Worm (Caenorhabditis elegans) whole organism, L1 larva: ENCODE results near the gene fbxl-1.
A peak's percentile ranks its signal among the peaks of the same experiment; 100 is the strongest.

Experiments
- C04F5.9 ChIP-seq: sonication (generic microtip); optimal IDR thresholded peaks from 2 replicates; lab custom pipeline; 2016; ENCODE audit warnings: missing genetic modification characterization, missing compliant biosample characterization
- C34B4.2 ChIP-seq: sonication (generic microtip); optimal IDR thresholded peaks from 2 replicates; lab custom pipeline; 2017; ENCODE audit warnings: mild to moderate bottlenecking, missing genetic modification characterization, missing compliant biosample characterization
- Y116A8C.19 ChIP-seq: sonication (generic microtip); optimal IDR thresholded peaks from 2 replicates; lab custom pipeline; 2016; ENCODE audit warnings: missing compliant biosample characterization, missing genetic modification characterization, borderline replicate concordance
- aha-1 ChIP-seq: fragments of 150-350 bp; optimal IDR thresholded peaks from 2 replicates; lab custom pipeline; 2014; ENCODE audit warnings: missing biosample characterization, missing genetic modification characterization
- alr-1 ChIP-seq: fragments of 200-800 bp; sonication (Bioruptor generic); optimal IDR thresholded peaks from 2 replicates; lab custom pipeline; 2018; ENCODE audit warnings: borderline replicate concordance, mild to moderate bottlenecking, missing genetic modification characterization, missing compliant biosample characterization
- ama-1 ChIP-seq: fragments of 150-350 bp; optimal IDR thresholded peaks from 2 replicates; lab custom pipeline; 2014
- blmp-1 ChIP-seq: fragments of 150-350 bp; optimal IDR thresholded peaks from 2 replicates; lab custom pipeline; 2014; ENCODE audit warnings: missing biosample characterization, missing genetic modification characterization
- ceh-63 ChIP-seq: fragments of 200-800 bp; sonication (Bioruptor generic); optimal IDR thresholded peaks from 2 replicates; lab custom pipeline; 2018; ENCODE audit warnings: mild to moderate bottlenecking, missing genetic modification characterization, missing compliant biosample characterization
- ceh-8 ChIP-seq: fragments of 200-800 bp; sonication (Bioruptor generic); optimal IDR thresholded peaks from 2 replicates; lab custom pipeline; 2018; ENCODE audit warnings: mild to moderate bottlenecking, missing genetic modification characterization, moderate library complexity, missing compliant biosample characterization
- ceh-82 ChIP-seq, 3 experiments: fragments of 150-350 bp in 1 of 3; sonication (generic microtip) in 2 of 3; optimal IDR thresholded peaks; 2 replicates each; lab custom pipeline; 2014 to 2017; ENCODE audit warnings: missing biosample characterization in 3 of 3, missing genetic modification characterization in 3 of 3
- ceh-88 ChIP-seq: fragments of 200-800 bp; sonication (Bioruptor generic); IDR thresholded peaks from 2 replicates; pipeline ENCODE4 v1.3.6; 2022; ENCODE audit warnings: missing genetic modification characterization, missing compliant biosample characterization
- efl-1 ChIP-seq, 4 experiments: fragments of 150-350 bp; optimal IDR thresholded peaks in 3 of 4; peaks in 1 of 4; 1 replicate in 1 of 4; 2 replicates in 3 of 4; lab custom pipeline; 2014; ENCODE audit warnings: missing biosample characterization in 2 of 4, missing genetic modification characterization in 2 of 4, missing genetic modification reagents in 2 of 4
- elt-3 ChIP-seq, 6 experiments: fragments of 150-350 bp in 1 of 6; sonication (generic microtip); optimal IDR thresholded peaks; 2 replicates each; lab custom pipeline; 2017 to 2018; ENCODE audit warnings: missing biosample characterization in 6 of 6, missing genetic modification characterization in 6 of 6, inconsistent platforms in 1 of 6
- ets-5 ChIP-seq: fragments of 200-800 bp; sonication (Bioruptor generic); IDR thresholded peaks from 2 replicates; pipeline ENCODE4 v1.3.6; 2022; ENCODE audit warnings: missing genetic modification characterization, missing compliant biosample characterization
- fkh-4 ChIP-seq: sonication (generic microtip); optimal IDR thresholded peaks from 2 replicates; lab custom pipeline; 2016; ENCODE audit warnings: missing compliant biosample characterization, missing genetic modification characterization, borderline replicate concordance
- grh-1 ChIP-seq: fragments of 200-800 bp; sonication (Bioruptor generic); IDR thresholded peaks from 2 replicates; pipeline ENCODE4 v1.3.6; 2022; ENCODE audit warnings: missing genetic modification reagents, missing genetic modification characterization, missing compliant biosample characterization
- irx-1 ChIP-seq: sonication (generic microtip); optimal IDR thresholded peaks from 2 replicates; lab custom pipeline; 2016; ENCODE audit warnings: missing genetic modification characterization, missing compliant biosample characterization
- isw-1 ChIP-seq: fragments of 200-800 bp; sonication (Bioruptor generic); IDR thresholded peaks from 2 replicates; pipeline ENCODE4 v1.3.6; 2022; ENCODE audit warnings: missing genetic modification characterization, missing compliant biosample characterization
- jun-1 ChIP-seq: fragments of 150-350 bp; optimal IDR thresholded peaks from 2 replicates; lab custom pipeline; 2014; ENCODE audit warnings: missing biosample characterization, missing genetic modification reagents, missing genetic modification characterization
- lin-13 ChIP-seq: fragments of 150-350 bp; optimal IDR thresholded peaks from 2 replicates; lab custom pipeline; 2014; ENCODE audit warnings: missing biosample characterization, missing genetic modification reagents, missing genetic modification characterization
- lin-14 ChIP-seq: fragments of 200-800 bp; sonication (Bioruptor generic); optimal IDR thresholded peaks from 2 replicates; lab custom pipeline; 2018; ENCODE audit warnings: mild to moderate bottlenecking, missing genetic modification characterization, moderate library complexity, missing compliant biosample characterization
- lin-15B ChIP-seq: fragments of 150-350 bp; sonication (generic microtip); optimal IDR thresholded peaks from 3 replicates; lab custom pipeline; 2014; ENCODE audit warnings: missing biosample characterization, missing genetic modification characterization
- lin-35 ChIP-seq, 2 experiments: fragments of 150-350 bp; optimal IDR thresholded peaks; 2 replicates each; lab custom pipeline; 2014; ENCODE audit warnings: missing biosample characterization in 2 of 2, missing genetic modification characterization in 2 of 2, missing genetic modification reagents in 2 of 2
- lin-39 ChIP-seq: fragments of 150-350 bp; optimal IDR thresholded peaks from 2 replicates; lab custom pipeline; 2014; ENCODE audit warnings: missing biosample characterization, missing genetic modification reagents, missing genetic modification characterization
- lsy-2 ChIP-seq, 2 experiments: fragments of 150-350 bp; optimal IDR thresholded peaks; 2 replicates each; lab custom pipeline; 2014; ENCODE audit warnings: missing biosample characterization in 2 of 2, missing genetic modification characterization in 2 of 2
- mdl-1 ChIP-seq, 2 experiments: fragments of 150-350 bp; optimal IDR thresholded peaks; 2 replicates each; lab custom pipeline; 2014 to 2017; ENCODE audit warnings: missing biosample characterization in 2 of 2, missing genetic modification characterization in 2 of 2, inconsistent platforms in 1 of 2
- mef-2 ChIP-seq: fragments of 150-350 bp; optimal IDR thresholded peaks from 2 replicates; lab custom pipeline; 2014; ENCODE audit warnings: missing biosample characterization, missing genetic modification characterization
- mep-1 ChIP-seq: fragments of 150-350 bp; optimal IDR thresholded peaks from 2 replicates; lab custom pipeline; 2014; ENCODE audit warnings: missing biosample characterization, missing genetic modification characterization
- nhr-11 ChIP-seq: fragments of 150-350 bp; optimal IDR thresholded peaks from 2 replicates; lab custom pipeline; 2014; ENCODE audit warnings: missing biosample characterization, missing genetic modification characterization
- nhr-20 ChIP-seq: sonication (generic microtip); optimal IDR thresholded peaks from 2 replicates; lab custom pipeline; 2016; ENCODE audit warnings: mild to moderate bottlenecking, missing genetic modification characterization, missing compliant biosample characterization
- nhr-237 ChIP-seq: fragments of 150-350 bp; optimal IDR thresholded peaks from 2 replicates; lab custom pipeline; 2014; ENCODE audit warnings: missing biosample characterization, missing genetic modification characterization
- nhr-28 ChIP-seq: fragments of 150-350 bp; optimal IDR thresholded peaks from 2 replicates; lab custom pipeline; 2014; ENCODE audit warnings: missing biosample characterization, missing genetic modification characterization
- nhr-71 ChIP-seq: sonication (generic microtip); optimal IDR thresholded peaks from 2 replicates; lab custom pipeline; 2016; ENCODE audit warnings: mild to moderate bottlenecking, missing genetic modification characterization, moderate library complexity, missing compliant biosample characterization
- nhr-76 ChIP-seq: sonication (generic microtip); optimal IDR thresholded peaks from 2 replicates; lab custom pipeline; 2017; ENCODE audit warnings: missing biosample characterization, missing genetic modification characterization
- nhr-84 ChIP-seq: sonication (generic microtip); optimal IDR thresholded peaks from 2 replicates; lab custom pipeline; 2017; ENCODE audit warnings: missing biosample characterization, missing genetic modification characterization
- nhr-85 ChIP-seq: sonication (generic microtip); peaks from one replicate; lab custom pipeline; 2016; ENCODE audit warnings: missing genetic modification characterization, inconsistent platforms, missing compliant biosample characterization
- pqm-1 ChIP-seq: sonication (generic microtip); optimal IDR thresholded peaks from 3 replicates; lab custom pipeline; 2017; ENCODE audit warnings: missing biosample characterization, missing genetic modification characterization
- skn-1 ChIP-seq: fragments of 150-350 bp; optimal IDR thresholded peaks from 2 replicates; lab custom pipeline; 2014; ENCODE audit warnings: missing biosample characterization, missing genetic modification characterization
- snu-23 ChIP-seq: sonication (generic microtip); optimal IDR thresholded peaks from 2 replicates; lab custom pipeline; 2016; ENCODE audit warnings: missing genetic modification characterization, missing compliant biosample characterization
- swsn-7 ChIP-seq: sonication (generic microtip); optimal IDR thresholded peaks from 2 replicates; lab custom pipeline; 2016; ENCODE audit warnings: missing genetic modification characterization, missing compliant biosample characterization
- tbx-2 ChIP-seq: sonication (generic microtip); optimal IDR thresholded peaks from 2 replicates; lab custom pipeline; 2016; ENCODE audit warnings: missing genetic modification characterization, missing compliant biosample characterization
- tlp-1 ChIP-seq: fragments of 150-350 bp; optimal IDR thresholded peaks from 2 replicates; lab custom pipeline; 2014; ENCODE audit warnings: missing biosample characterization, missing genetic modification characterization
- unc-130 ChIP-seq: fragments of 150-350 bp; optimal IDR thresholded peaks from 2 replicates; lab custom pipeline; 2017; ENCODE audit warnings: missing biosample characterization, missing genetic modification characterization, inconsistent platforms
- unc-30 ChIP-seq: sonication (generic microtip); optimal IDR thresholded peaks from 2 replicates; lab custom pipeline; 2017; ENCODE audit warnings: missing biosample characterization, missing genetic modification characterization
- unc-98 ChIP-seq: fragments of 200-800 bp; sonication (Bioruptor generic); IDR thresholded peaks from 2 replicates; pipeline ENCODE4 v1.3.6; 2022; ENCODE audit warnings: missing genetic modification characterization, missing compliant biosample characterization
- zag-1 ChIP-seq: fragments of 150-350 bp; optimal IDR thresholded peaks from 2 replicates; lab custom pipeline; 2014; ENCODE audit warnings: missing biosample characterization, missing genetic modification characterization
- ztf-11 ChIP-seq, 2 experiments: sonication (generic microtip); optimal IDR thresholded peaks; 2 replicates each; lab custom pipeline; 2016 to 2017; ENCODE audit warnings: missing genetic modification characterization in 2 of 2, missing biosample characterization in 1 of 2, missing compliant biosample characterization in 1 of 2

Gene fbxl-1

DNA sequence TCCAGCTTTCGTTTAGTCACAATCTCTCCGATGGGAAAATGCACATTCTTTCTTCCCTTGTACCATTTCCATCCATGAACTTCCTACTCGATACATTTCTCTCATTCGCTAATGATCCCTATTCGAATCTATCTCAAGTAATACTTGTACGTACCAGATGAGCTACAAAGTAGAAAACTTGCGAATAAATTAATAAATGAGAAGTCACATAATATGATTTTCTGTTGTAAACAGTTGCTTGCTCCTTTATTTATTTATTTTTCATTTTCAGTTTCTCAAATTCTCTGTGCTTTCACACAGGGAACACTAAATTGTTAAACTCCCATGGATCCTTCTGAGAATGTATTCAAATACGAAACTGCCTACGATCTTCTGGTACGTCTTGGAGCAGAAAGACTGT lies 1.5 kb upstream of the fbxl-1 start, which contains the start of gene rfs-1:
TSS of gene rfs-1 (plus strand) at position 301 of the 400 bp plus-strand sequence.
- TF ChIP-seq unc-98 (GFP tag; lab: Robert Waterston, UW): no peak
- no peak for TF ChIP-seq nhr-84 (tag; lab: Kevin White, UChicago)
- no peak for TF ChIP-seq nhr-11 (tag; lab: Kevin White, UChicago)
- no peak for TF ChIP-seq lin-13 (GFP tag; lab: Kevin White, UChicago)
- no peak for TF ChIP-seq aha-1 (tag; lab: Kevin White, UChicago)
- TF ChIP-seq nhr-76: no peak
- no peak for TF ChIP-seq lin-39 (tag; lab: Kevin White, UChicago)
- TF ChIP-seq ceh-88 (GFP tag; lab: Robert Waterston, UW): no peak
- TF ChIP-seq irx-1 (tag; lab: Kevin White, UChicago): no peak
- no peak for TF ChIP-seq lin-35 (GFP tag; optimal IDR thresholded peaks at IDR 0.05; lab: Kevin White, UChicago)
- no peak for TF ChIP-seq nhr-71 (tag; lab: Kevin White, UChicago)
- TF ChIP-seq blmp-1: no peak
- TF ChIP-seq isw-1 (GFP tag; lab: Robert Waterston, UW): no peak
- no peak for TF ChIP-seq elt-3 (tag; optimal IDR thresholded peaks at IDR 0.05; lab: Kevin White, UChicago)
- no peak for TF ChIP-seq C04F5.9 (tag; lab: Kevin White, UChicago)
- no peak for TF ChIP-seq mdl-1 (tag; optimal IDR thresholded peaks at IDR 0.05; lab: Kevin White, UChicago)
- TF ChIP-seq grh-1: no peak
- no peak for TF ChIP-seq swsn-7 (tag; lab: Kevin White, UChicago)
- TF ChIP-seq, all 84 proteins: peak for 0

ce11 chrIII:8228916-8229315 lies 1.3 kb downstream of the fbxl-1 start:
- peak; percentile 79 for TF ChIP-seq nhr-85
- peak; percentile 11 for TF ChIP-seq lin-13 (GFP tag; lab: Kevin White, UChicago)
- peak; percentile 36 for TF ChIP-seq blmp-1
- TF ChIP-seq snu-23 (GFP tag; lab: Kevin White, UChicago): peak; percentile 6
- TF ChIP-seq lin-14 (GFP tag; lab: Kevin White, UChicago): peak; percentile 63
- TF ChIP-seq nhr-71 (tag; lab: Kevin White, UChicago): peak; percentile 16
- peak; percentile 56 for TF ChIP-seq mep-1 (tag; lab: Kevin White, UChicago)
- no peak for TF ChIP-seq lin-15B
- no peak for TF ChIP-seq ceh-8 (GFP tag; lab: Kevin White, UChicago)
- no peak for TF ChIP-seq C04F5.9 (tag; lab: Kevin White, UChicago)
- TF ChIP-seq efl-1 (optimal IDR thresholded peaks at IDR 0.05; lab: Kevin White, UChicago): no peak
- TF ChIP-seq efl-1 (GFP tag; optimal IDR thresholded peaks at IDR 0.05 in 1 of 2; lab: Kevin White, UChicago): peak in 1 of 2 experiments; percentile 0
- TF ChIP-seq unc-30 (tag; lab: Kevin White, UChicago): no peak
- TF ChIP-seq lsy-2 (tag; optimal IDR thresholded peaks at IDR 0.05; lab: Kevin White, UChicago): peak in 1 of 2 experiments; percentile 18
- peak in 1 of 6 experiments; percentile 39 for TF ChIP-seq elt-3 (tag; optimal IDR thresholded peaks at IDR 0.05; lab: Kevin White, UChicago)
- TF ChIP-seq, all 84 proteins: peak for 10

- TF ChIP-seq grh-1 (no peak), mef-2 (tag; lab: Kevin White, UChicago) (no peak), tbx-2 (tag; lab: Kevin White, UChicago) (no peak), C04F5.9 (tag; lab: Kevin White, UChicago) (no peak), isw-1 (GFP tag; lab: Robert Waterston, UW) (no peak), mep-1 (tag; lab: Kevin White, UChicago) (no peak), tlp-1 (tag; lab: Kevin White, UChicago) (no peak), nhr-11 (tag; lab: Kevin White, UChicago) (peak; percentile 45), skn-1 (no peak), mdl-1 (tag; optimal IDR thresholded peaks at IDR 0.05; lab: Kevin White, UChicago) (no peak), nhr-71 (tag; lab: Kevin White, UChicago) (peak; percentile 73), ets-5 (no peak), unc-130 (tag; lab: Kevin White, UChicago) (no peak), ztf-11 (tag; optimal IDR thresholded peaks at IDR 0.05; lab: Kevin White, UChicago) (no peak), unc-98 (GFP tag; lab: Robert Waterston, UW) (no peak), pqm-1 (tag; lab: Kevin White, UChicago) (no peak), ceh-63 (GFP tag; lab: Kevin White, UChicago) (no peak), zag-1 (tag; lab: Kevin White, UChicago) (no peak), C34B4.2 (tag; lab: Kevin White, UChicago) (no peak), ceh-8 (GFP tag; lab: Kevin White, UChicago) (no peak), alr-1 (tag; lab: Kevin White, UChicago) (no peak), nhr-20 (no peak), fkh-4 (tag; lab: Kevin White, UChicago) (no peak), ceh-88 (GFP tag; lab: Robert Waterston, UW) (no peak), Y116A8C.19 (tag; lab: Kevin White, UChicago) (no peak), ama-1 (lab: Kevin White, UChicago) (no peak), nhr-28 (tag; lab: Kevin White, UChicago) (no peak), swsn-7 (tag; lab: Kevin White, UChicago) (peak; percentile 43), jun-1 (tag; lab: Kevin White, UChicago) (no peak), ceh-82 (tag; optimal IDR thresholded peaks at IDR 0.05; lab: Kevin White, UChicago) (no peak), nhr-237 (tag; lab: Kevin White, UChicago) (no peak), aha-1 (tag; lab: Kevin White, UChicago) (no peak)
Measured at ce11 chrIII:8229480-8229879, 1.9 kb downstream of the fbxl-1 start.
